Worm (Caenorhabditis elegans) whole organism, young adult: Measurements from ENCODE around the gene fbxb-20.
A peak's percentile ranks its signal among the peaks of the same experiment; 100 is the strongest.
"Not testable (repeated sequence)": the region's sequence is repeated elsewhere in the genome, so short reads cannot be mapped to it uniquely, and the experiment has no call there.

Experiments
- B0035.1 ChIP-seq: sonication (generic microtip); optimal IDR thresholded peaks from 2 replicates; lab custom pipeline; 2016; ENCODE audit warnings: missing genetic modification characterization, mild to moderate bottlenecking, missing compliant biosample characterization, missing genotype, missing genetic modification reagents
- C06A6.2 ChIP-seq: fragments of 200-800 bp; sonication (Bioruptor generic); conservative IDR thresholded peaks from 2 replicates; pipeline ENCODE4 v1.3.6; 2022; ENCODE audit warnings: missing genetic modification characterization, missing compliant biosample characterization
- F37B4.10 ChIP-seq: fragments of 200-800 bp; sonication (Bioruptor generic); IDR thresholded peaks from 2 replicates; pipeline ENCODE4 v1.3.6; 2022; ENCODE audit warnings: missing genetic modification characterization, missing compliant biosample characterization
- F39B2.1 ChIP-seq: fragments of 200-800 bp; sonication (Bioruptor generic); IDR thresholded peaks from 2 replicates; pipeline ENCODE4 v1.3.6; 2022; ENCODE audit warnings: missing genetic modification reagents, missing genetic modification characterization, missing compliant biosample characterization
- Y53G8AR.9 ChIP-seq: fragments of 200-800 bp; sonication (Bioruptor generic); conservative IDR thresholded peaks from 2 replicates; pipeline ENCODE4 v1.3.6; 2022; ENCODE audit warnings: missing genetic modification reagents, missing genetic modification characterization, missing compliant biosample characterization
- Y79H2A.3 ChIP-seq: fragments of 200-800 bp; sonication (Bioruptor generic); conservative IDR thresholded peaks from 2 replicates; pipeline ENCODE4 v1.3.6; 2022; ENCODE audit warnings: missing genetic modification reagents, missing genetic modification characterization, missing compliant biosample characterization
- attf-5 ChIP-seq: fragments of 200-800 bp; sonication (Bioruptor generic); optimal IDR thresholded peaks from 2 replicates; lab custom pipeline; 2018; ENCODE audit warnings: mild to moderate bottlenecking, missing genetic modification characterization, missing compliant biosample characterization
- cebp-1 ChIP-seq, 2 experiments: fragments of 200-800 bp in 1 of 2; sonication (Bioruptor generic) in 1 of 2; sonication (generic microtip) in 1 of 2; IDR thresholded peaks in 1 of 2; optimal IDR thresholded peaks in 1 of 2; 2 replicates each; pipeline versions ENCODE4 v1.3.6 to Lab custom; 2017 to 2022; ENCODE audit warnings: missing compliant biosample characterization in 2 of 2, missing genetic modification characterization in 2 of 2, mild to moderate bottlenecking in 1 of 2, missing genetic modification reagents in 1 of 2, moderate library complexity in 1 of 2
- ceh-27 ChIP-seq: fragments of 200-800 bp; sonication (Bioruptor generic); optimal IDR thresholded peaks from 2 replicates; lab custom pipeline; 2018; ENCODE audit warnings: mild to moderate bottlenecking, missing genetic modification characterization, moderate library complexity, missing compliant biosample characterization
- ceh-40 ChIP-seq: fragments of 200-800 bp; sonication (Bioruptor generic); IDR thresholded peaks from 2 replicates; pipeline ENCODE4 v1.3.6; 2022; ENCODE audit warnings: missing genetic modification characterization, missing compliant biosample characterization
- ceh-58 ChIP-seq: fragments of 200-800 bp; sonication (Bioruptor generic); IDR thresholded peaks from 2 replicates; pipeline ENCODE4 v1.3.6; 2022; ENCODE audit warnings: missing genetic modification characterization, missing compliant biosample characterization
- dox-1 ChIP-seq: fragments of 200-800 bp; sonication (Bioruptor generic); IDR thresholded peaks from 2 replicates; pipeline ENCODE4 v1.3.6; 2022; ENCODE audit warnings: missing genetic modification reagents, missing genetic modification characterization, missing compliant biosample characterization
- efl-1 ChIP-seq: fragments of 150-350 bp; optimal IDR thresholded peaks from 2 replicates; lab custom pipeline; 2014; ENCODE audit warnings: missing biosample characterization, missing genetic modification reagents, missing genetic modification characterization
- egrh-3 ChIP-seq: fragments of 200-800 bp; sonication (Bioruptor generic); IDR thresholded peaks from 2 replicates; pipeline ENCODE4 v1.3.6; 2022; ENCODE audit warnings: missing genetic modification reagents, missing genetic modification characterization, missing compliant biosample characterization
- fkh-3 ChIP-seq: sonication (generic microtip); optimal IDR thresholded peaks from 2 replicates; lab custom pipeline; 2016; ENCODE audit warnings: mild to moderate bottlenecking, missing genetic modification characterization, missing compliant biosample characterization
- hmg-1.2 ChIP-seq: fragments of 200-800 bp; sonication (Bioruptor generic); IDR thresholded peaks from 2 replicates; pipeline ENCODE4 v1.3.6; 2022; ENCODE audit warnings: missing genetic modification reagents, missing genetic modification characterization, missing compliant biosample characterization
- let-526 ChIP-seq: fragments of 200-800 bp; sonication (Bioruptor generic); IDR thresholded peaks from 2 replicates; pipeline ENCODE4 v1.3.6; 2022; ENCODE audit warnings: missing genetic modification reagents, missing genetic modification characterization, missing compliant biosample characterization
- lin-26 ChIP-seq: fragments of 200-800 bp; sonication (Bioruptor generic); IDR thresholded peaks from 2 replicates; pipeline ENCODE4 v1.3.6; 2022; ENCODE audit warnings: missing genetic modification reagents, missing genetic modification characterization, missing compliant biosample characterization
- lin-35 ChIP-seq, 3 experiments: fragments of 150-350 bp in 2 of 3; sonication (generic microtip) in 1 of 3; optimal IDR thresholded peaks; 2 replicates each; lab custom pipeline; 2014 to 2018; ENCODE audit warnings: missing biosample characterization in 3 of 3, missing genetic modification characterization in 3 of 3, missing genetic modification reagents in 3 of 3
- madf-6 ChIP-seq: fragments of 200-800 bp; sonication (Bioruptor generic); IDR thresholded peaks from 2 replicates; pipeline ENCODE4 v1.3.6; 2022; ENCODE audit warnings: missing genetic modification reagents, missing genetic modification characterization, missing compliant biosample characterization
- nfya-1 ChIP-seq: sonication (generic microtip); optimal IDR thresholded peaks from 2 replicates; lab custom pipeline; 2017; ENCODE audit warnings: antibody characterized with exemption, missing compliant biosample characterization, missing genetic modification characterization, borderline replicate concordance; ENCODE audit not compliant: insufficient read depth
- nfyb-1 ChIP-seq: fragments of 200-800 bp; sonication (Bioruptor generic); IDR thresholded peaks from 2 replicates; pipeline ENCODE4 v1.3.6; 2022; ENCODE audit warnings: missing genetic modification reagents, missing genetic modification characterization, missing compliant biosample characterization
- nhr-27 ChIP-seq: fragments of 200-800 bp; sonication (Bioruptor generic); optimal IDR thresholded peaks from 2 replicates; lab custom pipeline; 2018; ENCODE audit warnings: mild to moderate bottlenecking, missing genetic modification characterization, moderate library complexity, missing compliant biosample characterization
- nhr-80 ChIP-seq: sonication (generic microtip); optimal IDR thresholded peaks from 2 replicates; lab custom pipeline; 2016; ENCODE audit warnings: missing genetic modification characterization, missing compliant biosample characterization
- sea-2 ChIP-seq: fragments of 200-800 bp; sonication (Bioruptor generic); IDR thresholded peaks from 2 replicates; pipeline ENCODE4 v1.3.6; 2022; ENCODE audit warnings: missing genetic modification characterization, missing compliant biosample characterization
- somi-1 ChIP-seq: fragments of 200-800 bp; sonication (Bioruptor generic); optimal IDR thresholded peaks from 2 replicates; lab custom pipeline; 2018; ENCODE audit warnings: mild to moderate bottlenecking, missing genetic modification characterization, missing compliant biosample characterization
- tbp1 ChIP-seq: fragments of 200-800 bp; sonication (Bioruptor generic); optimal IDR thresholded peaks from 2 replicates; lab custom pipeline; 2018; ENCODE audit warnings: mild to moderate bottlenecking, missing genetic modification characterization, missing compliant biosample characterization
- xnd-1 ChIP-seq: sonication (generic microtip); optimal IDR thresholded peaks from 2 replicates; lab custom pipeline; 2016; ENCODE audit warnings: missing genotype, missing genetic modification reagents, missing genetic modification characterization, missing compliant biosample characterization
- ztf-28 ChIP-seq: fragments of 200-800 bp; sonication (Bioruptor generic); IDR thresholded peaks from 2 replicates; pipeline ENCODE4 v1.3.6; 2022; ENCODE audit warnings: missing genetic modification reagents, missing genetic modification characterization, missing compliant biosample characterization

The fbxb-20 gene

ce11 chrII:1660888-1661287, 10.5 kb upstream of the fbxb-20 start, which contains the start of gene ZC204.13:
TSS of gene ZC204.13 (minus strand) at chrII:1660988.
- not testable (repeated sequence) for TF ChIP-seq hmg-1.2 (GFP tag; lab: Robert Waterston, UW); Y79H2A.3 (GFP tag; lab: Robert Waterston, UW); nfya-1

ce11 chrII:1659729-1660128, 9.3 kb upstream of the fbxb-20 start:
- TF ChIP-seq nhr-80 (tag; lab: Kevin White, UChicago) (peak; percentile 75), dox-1 (peak; percentile 67; the same call in 1 of the 2 replicates)

ce11 chrII:1657202-1657601, 6.8 kb upstream of the fbxb-20 start, which contains the start of gene ZC204.12:
TSS of gene ZC204.12 (minus strand) at chrII:1657302.
- TF ChIP-seq sea-2: no peak
- TF ChIP-seq ztf-28: no peak
- TF ChIP-seq lin-26 (GFP tag; lab: Robert Waterston, UW): no peak
- no peak for TF ChIP-seq ceh-27 (GFP tag; lab: Kevin White, UChicago)
- TF ChIP-seq xnd-1 (tag; lab: Kevin White, UChicago): no peak
- no peak for TF ChIP-seq somi-1 (GFP tag; lab: Kevin White, UChicago)
- TF ChIP-seq B0035.1 (tag; lab: Kevin White, UChicago): no peak
- no peak for TF ChIP-seq lin-35 (GFP tag; optimal IDR thresholded peaks at IDR 0.05; lab: Kevin White, UChicago)

- no peak for TF ChIP-seq fkh-3
- TF ChIP-seq F37B4.10: no peak
- no peak for TF ChIP-seq egrh-3 (GFP tag; lab: Robert Waterston, UW)
- no peak for TF ChIP-seq efl-1 (GFP tag; lab: Kevin White, UChicago)
- no peak for TF ChIP-seq nfyb-1 (GFP tag; lab: Robert Waterston, UW)
- TF ChIP-seq F39B2.1: no peak
- TF ChIP-seq ceh-40 (GFP tag; lab: Robert Waterston, UW): no peak
- TF ChIP-seq C06A6.2 (GFP tag; lab: Robert Waterston, UW): no peak
- TF ChIP-seq nhr-27: no peak
- no peak for TF ChIP-seq Y53G8AR.9 (GFP tag; lab: Robert Waterston, UW)
Measured at ce11 chrII:1654917-1655316, 4.5 kb upstream of the fbxb-20 start, which contains the start of gene btb-12. TSS of gene btb-12 (plus strand) at chrII:1655217.

ce11 chrII:1653397-1653796, 3.0 kb upstream of the fbxb-20 start, which contains the start of gene fbxb-15:
TSS of gene fbxb-15 (minus strand) at chrII:1653497.
- TF ChIP-seq ceh-58 (GFP tag; lab: Robert Waterston, UW): no peak
- no peak for TF ChIP-seq xnd-1 (tag; lab: Kevin White, UChicago)
- no peak for TF ChIP-seq tbp1 (GFP tag; lab: Kevin White, UChicago)
- no peak for TF ChIP-seq lin-35 (GFP tag; optimal IDR thresholded peaks at IDR 0.05; lab: Kevin White, UChicago)
- no peak for TF ChIP-seq let-526 (GFP tag; lab: Robert Waterston, UW)
- TF ChIP-seq attf-5: no peak
- TF ChIP-seq cebp-1 (GFP tag; IDR thresholded peaks at IDR 0.05; lab: Robert Waterston, UW): no peak
- TF ChIP-seq cebp-1 (tag; optimal IDR thresholded peaks at IDR 0.05; lab: Kevin White, UChicago): no peak

- no peak for TF ChIP-seq attf-5
Measured at ce11 chrII:1651804-1652203, 1.4 kb upstream of the fbxb-20 start, which contains the start of gene fbxb-16. TSS of gene fbxb-16 (minus strand) at chrII:1651904.

ce11 chrII:1648768-1649167, 1.6 kb downstream of the fbxb-20 start, which contains the start of gene fbxb-21:
TSS of gene fbxb-21 (minus strand) at chrII:1648868.
- TF ChIP-seq madf-6 (GFP tag; lab: Robert Waterston, UW): no peak
